Fruit fly (Drosophila melanogaster): ENCODE data around the gene CG5116.
A peak's percentile ranks its signal among the peaks of the same experiment; 100 is the strongest.

Gene CG5116

dm6 chr3R:25490778-25491664 lies 8.1 kb downstream of the CG5116 start, which contains the start of the genes Gnpat and CG5112 (continued):
- TF ChIP-seq CG16779 (GFP tag; IDR thresholded peaks at IDR 0.05) (peak; percentile 63), sim (GFP tag; IDR thresholded peaks at IDR 0.05) (peak; percentile 33; the same call in 1 of the 2 replicates), mirr (GFP tag; optimal IDR thresholded peaks at IDR 0.05) (peak; percentile 60), CG5245 (GFP tag; optimal IDR thresholded peaks at IDR 0.05) (peak; percentile 36), CG13894 (tag; optimal IDR thresholded peaks at IDR 0.05) (peak; percentile 58), Mes4 (GFP tag; optimal IDR thresholded peaks at IDR 0.05) (no peak), CG2199 (GFP tag; IDR thresholded peaks at IDR 0.05) (no peak), CG15073 (GFP tag; optimal IDR thresholded peaks at IDR 0.05) (no peak), CG32772 (GFP tag; IDR thresholded peaks at IDR 0.05) (peak; percentile 40), CG34422 (GFP tag; IDR thresholded peaks at IDR 0.05) (peak; percentile 70; the same call in 2 of the 3 replicates), Neu2 (GFP tag; optimal IDR thresholded peaks at IDR 0.05; ENCODE audit: borderline replicate concordance) (no peak), pan (optimal IDR thresholded peaks at IDR 0.05) (no peak), pan (GFP tag; optimal IDR thresholded peaks at IDR 0.05 in 1 of 2, IDR thresholded peaks at IDR 0.05 in 1 of 2) (peak in 1 of 2 experiments; percentile 80), CG33213 (GFP tag; optimal IDR thresholded peaks at IDR 0.05) (peak; percentile 66), Ravus (GFP tag; IDR thresholded peaks at IDR 0.05) (no peak), CG4328 (GFP tag; optimal IDR thresholded peaks at IDR 0.05) (peak; percentile 68), salm (tag; optimal IDR thresholded peaks at IDR 0.05) (no peak), Trl (optimal IDR thresholded peaks at IDR 0.05) (no peak), Trl (GFP tag; optimal IDR thresholded peaks at IDR 0.05) (peak; percentile 55), ro (GFP tag; IDR thresholded peaks at IDR 0.05) (no peak; the same call in 1 of the 2 replicates), CG8290 (GFP tag; optimal IDR thresholded peaks at IDR 0.05) (no peak), CG8290 (tag; optimal IDR thresholded peaks at IDR 0.05) (peak in 1 of 2 experiments; percentile 92), Mad (GFP tag; optimal IDR thresholded peaks at IDR 0.05) (peak; percentile 34), NFAT (GFP tag; IDR thresholded peaks at IDR 0.05) (peak; percentile 90), B-H2 (GFP tag; optimal IDR thresholded peaks at IDR 0.05) (peak; percentile 83), CG14860 (GFP tag; IDR thresholded peaks at IDR 0.05; ENCODE audit: partially characterized antibody) (peak; percentile 49; the same call in 2 of the 3 replicates), CG4282 (GFP tag; optimal IDR thresholded peaks at IDR 0.05) (peak; percentile 71), toy (GFP tag; IDR thresholded peaks at IDR 0.05) (no peak), CG6175 (GFP tag; IDR thresholded peaks at IDR 0.05) (peak; percentile 55; the same call in 2 of the 3 replicates), CG30403 (GFP tag; optimal IDR thresholded peaks at IDR 0.05) (peak; percentile 82), CG12744 (GFP tag; optimal IDR thresholded peaks at IDR 0.05) (peak; percentile 47), ewg (GFP tag; optimal IDR thresholded peaks at IDR 0.05) (peak; percentile 78), CG9215 (GFP tag; IDR thresholded peaks at IDR 0.05) (peak; percentile 62), ap (GFP tag; IDR thresholded peaks at IDR 0.05) (no peak), dmrt11E (tag; optimal IDR thresholded peaks at IDR 0.05) (peak; percentile 58), fd102C (GFP tag; optimal IDR thresholded peaks at IDR 0.05) (no peak), crc (GFP tag; optimal IDR thresholded peaks at IDR 0.05) (no peak), pum (GFP tag; optimal IDR thresholded peaks at IDR 0.05) (no peak), CG12942 (GFP tag; optimal IDR thresholded peaks at IDR 0.05) (peak; percentile 56), al (GFP tag; IDR thresholded peaks at IDR 0.05) (peak; percentile 41; the same call in 1 of the 2 replicates), lov (optimal IDR thresholded peaks at IDR 0.05) (no peak), lov (GFP tag; IDR thresholded peaks at IDR 0.05) (peak; percentile 85), CG17829 (tag; optimal IDR thresholded peaks at IDR 0.05) (peak; percentile 47), Scr (GFP tag; IDR thresholded peaks at IDR 0.05; ENCODE audit: partially characterized antibody) (peak; percentile 63), sob (GFP tag; IDR thresholded peaks at IDR 0.05) (peak; percentile 80), sima (GFP tag; optimal IDR thresholded peaks at IDR 0.05) (no peak), CG7271 (tag; optimal IDR thresholded peaks at IDR 0.05) (no peak), Tbp (GFP tag; optimal IDR thresholded peaks at IDR 0.05) (no peak), bab2 (GFP tag; optimal IDR thresholded peaks at IDR 0.05) (peak; percentile 2), Atf3 (GFP tag; optimal IDR thresholded peaks at IDR 0.05) (no peak), emc (GFP tag; optimal IDR thresholded peaks at IDR 0.05) (no peak)

All from whole organism, embryonic.